Fruit fly (Drosophila melanogaster): ENCODE measurements around the gene nan.

The nan gene

dm6 chr3L:14222199-14222598, 32.8 kb upstream of the nan start:
- TF ChIP-seq CG11617 (GFP tag; optimal IDR thresholded peaks at IDR 0.05) (no peak), bab1 (GFP tag; optimal IDR thresholded peaks at IDR 0.05) (no peak), Clk (GFP tag; optimal IDR thresholded peaks at IDR 0.05) (no peak), CG7101 (tag; optimal IDR thresholded peaks at IDR 0.05) (no peak), Mnt (GFP tag; optimal IDR thresholded peaks at IDR 0.05) (no peak), kay (GFP tag; ENCODE audit: borderline replicate concordance) (peak; percentile 80), CG5204 (GFP tag; optimal IDR thresholded peaks at IDR 0.05) (no peak), Crg-1 (GFP tag; optimal IDR thresholded peaks at IDR 0.05) (no peak), pad (GFP tag; optimal IDR thresholded peaks at IDR 0.05) (no peak)

DNA sequence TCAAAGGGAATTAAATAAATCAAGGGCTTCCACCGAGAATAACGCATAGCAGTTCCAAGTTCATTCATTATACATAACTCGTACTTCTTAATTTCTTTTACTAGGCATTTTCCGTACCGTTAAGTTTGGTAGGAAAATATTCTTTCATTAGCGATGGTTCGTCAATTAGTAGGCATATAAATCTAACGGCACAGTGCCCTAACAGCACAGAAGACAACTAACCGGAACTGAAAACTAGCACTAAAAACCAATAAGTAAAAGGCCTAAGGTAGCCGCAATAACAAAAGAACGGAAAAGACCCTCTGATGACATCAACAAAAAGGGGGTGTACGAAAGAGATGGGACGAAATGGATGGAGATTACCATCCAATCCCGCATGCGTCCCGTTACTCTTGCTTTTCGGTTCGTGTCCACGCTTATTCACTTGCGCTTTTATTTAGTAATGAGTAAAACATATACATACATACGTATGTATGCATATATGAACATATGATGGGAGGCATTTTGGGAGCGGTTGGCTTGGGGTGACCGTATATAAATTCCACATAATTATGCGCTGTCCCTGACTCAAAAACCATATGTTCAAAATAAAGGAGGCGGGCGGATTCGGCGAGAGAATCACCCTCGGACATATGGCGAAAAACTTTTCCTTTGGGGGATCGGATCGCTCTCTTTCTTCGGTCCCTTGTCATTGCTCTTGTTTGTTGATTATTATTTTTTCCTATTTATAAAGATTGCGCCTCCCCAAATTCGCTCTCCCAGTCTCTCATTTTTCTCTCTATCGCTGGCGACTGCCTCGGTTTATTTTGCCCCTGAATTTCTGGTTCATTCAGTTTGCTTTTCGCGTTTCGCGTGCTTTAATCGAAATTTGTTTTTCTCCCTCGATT, 31.4 kb upstream of the nan start:
- peak; percentile 94 for TF ChIP-seq pad (GFP tag; optimal IDR thresholded peaks at IDR 0.05)
- TF ChIP-seq cnc (optimal IDR thresholded peaks at IDR 0.05) = no peak
- peak; percentile 82 for TF ChIP-seq ovo (GFP tag; optimal IDR thresholded peaks at IDR 0.05)
- peak; percentile 32 for TF ChIP-seq kay (GFP tag; ENCODE audit: borderline replicate concordance)

- TF ChIP-seq cic (GFP tag; optimal IDR thresholded peaks at IDR 0.05) (no peak), CG11617 (GFP tag; optimal IDR thresholded peaks at IDR 0.05) (no peak), CG5204 (GFP tag; optimal IDR thresholded peaks at IDR 0.05) (no peak), Clk (GFP tag; optimal IDR thresholded peaks at IDR 0.05) (no peak), CG7045 (GFP tag; optimal IDR thresholded peaks at IDR 0.05) (peak; percentile 5), CG12768 (GFP tag; optimal IDR thresholded peaks at IDR 0.05) (peak; percentile 21)
Observed at dm6 chr3L:14219422-14219853, 30.0 kb upstream of the nan start.

- TF ChIP-seq tj (GFP tag; optimal IDR thresholded peaks at IDR 0.05) = peak; percentile 34
- peak; percentile 99 for TF ChIP-seq ovo (GFP tag; optimal IDR thresholded peaks at IDR 0.05)
- peak; percentile 97 for TF ChIP-seq CG1620 (GFP tag; optimal IDR thresholded peaks at IDR 0.05)
- TF ChIP-seq CG33017 (tag; optimal IDR thresholded peaks at IDR 0.05) = peak; percentile 92
- peak; percentile 90 for TF ChIP-seq toe (GFP tag; optimal IDR thresholded peaks at IDR 0.05)
- peak; percentile 76 for TF ChIP-seq Hr96 (GFP tag; optimal IDR thresholded peaks at IDR 0.05)
- TF ChIP-seq Mnt (GFP tag; optimal IDR thresholded peaks at IDR 0.05) = peak; percentile 77
- TF ChIP-seq pad (GFP tag; optimal IDR thresholded peaks at IDR 0.05) = peak; percentile 82
- TF ChIP-seq CG12768 (GFP tag; optimal IDR thresholded peaks at IDR 0.05) = peak; percentile 94
- peak; percentile 90 for TF ChIP-seq CG11617 (GFP tag; optimal IDR thresholded peaks at IDR 0.05)
- no peak for TF ChIP-seq cnc (optimal IDR thresholded peaks at IDR 0.05)
- peak; percentile 1 for TF ChIP-seq bab1 (GFP tag; optimal IDR thresholded peaks at IDR 0.05)
- TF ChIP-seq Clk (GFP tag; optimal IDR thresholded peaks at IDR 0.05) = peak; percentile 85
- TF ChIP-seq CG5204 (GFP tag; optimal IDR thresholded peaks at IDR 0.05) = peak; percentile 76
- peak; percentile 97 for TF ChIP-seq CG7045 (GFP tag; optimal IDR thresholded peaks at IDR 0.05)
- TF ChIP-seq CG14711 (tag; optimal IDR thresholded peaks at IDR 0.05) = peak; percentile 85
- peak; percentile 96 for TF ChIP-seq CG7101 (tag; optimal IDR thresholded peaks at IDR 0.05)
- TF ChIP-seq Crg-1 (GFP tag; optimal IDR thresholded peaks at IDR 0.05) = peak; percentile 99
- TF ChIP-seq kay (GFP tag; ENCODE audit: borderline replicate concordance) = peak; percentile 97
- peak; percentile 92 for TF ChIP-seq cic (GFP tag; optimal IDR thresholded peaks at IDR 0.05)
Observed at dm6 chr3L:14217677-14218254, 28.3 kb upstream of the nan start, which contains the start of gene CG7768. Gene CG7768, plus strand, starts transcription at chr3L:14218204.

dm6 chr3L:14216140-14216539, 26.7 kb upstream of the nan start:
- TF ChIP-seq bab1 (GFP tag; optimal IDR thresholded peaks at IDR 0.05) = no peak
- no peak for TF ChIP-seq tj (GFP tag; optimal IDR thresholded peaks at IDR 0.05)
- TF ChIP-seq Hr96 (GFP tag; optimal IDR thresholded peaks at IDR 0.05) = no peak
- TF ChIP-seq CG11617 (GFP tag; optimal IDR thresholded peaks at IDR 0.05) = no peak
- TF ChIP-seq cnc (optimal IDR thresholded peaks at IDR 0.05) = no peak
- TF ChIP-seq Crg-1 (GFP tag; optimal IDR thresholded peaks at IDR 0.05) = no peak
- no peak for TF ChIP-seq CG7101 (tag; optimal IDR thresholded peaks at IDR 0.05)

DNA sequence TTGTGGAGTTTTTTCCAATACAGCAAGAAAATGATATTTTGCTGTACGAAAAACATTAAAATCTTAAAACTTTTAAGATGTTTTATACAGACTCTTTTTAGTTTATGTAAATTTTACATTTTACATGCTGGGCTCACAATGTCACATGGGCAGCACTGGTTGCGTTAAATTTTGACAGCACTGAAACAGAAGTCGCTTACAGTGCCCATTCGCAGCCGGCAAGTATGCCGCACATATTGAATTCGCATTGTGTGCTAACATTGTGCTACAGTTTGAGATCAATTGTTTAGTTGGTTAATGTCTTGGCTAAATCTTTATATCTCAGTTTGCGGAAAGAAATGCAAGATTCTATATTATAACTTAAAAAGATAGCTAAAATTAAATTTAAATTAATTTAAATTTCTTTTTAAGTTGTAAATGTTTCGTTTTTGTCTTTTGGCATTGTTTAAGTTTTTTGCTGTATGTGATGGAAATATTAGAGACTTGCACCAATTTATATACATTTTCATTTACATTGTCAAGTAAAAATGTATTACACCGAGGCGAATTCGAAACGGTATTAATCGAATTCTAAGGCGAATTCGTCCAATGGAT, 22.9 kb upstream of the nan start:
- TF ChIP-seq Clk (GFP tag; optimal IDR thresholded peaks at IDR 0.05) (no peak), CG7101 (tag; optimal IDR thresholded peaks at IDR 0.05) (no peak), CG14711 (tag; optimal IDR thresholded peaks at IDR 0.05) (no peak), pad (GFP tag; optimal IDR thresholded peaks at IDR 0.05) (no peak), Hr96 (GFP tag; optimal IDR thresholded peaks at IDR 0.05) (no peak), cic (GFP tag; optimal IDR thresholded peaks at IDR 0.05) (no peak), toe (GFP tag; optimal IDR thresholded peaks at IDR 0.05) (no peak), tj (GFP tag; optimal IDR thresholded peaks at IDR 0.05) (no peak), CG33017 (tag; optimal IDR thresholded peaks at IDR 0.05) (no peak), kay (GFP tag; ENCODE audit: borderline replicate concordance) (no peak), CG12768 (GFP tag; optimal IDR thresholded peaks at IDR 0.05) (no peak), CG1620 (GFP tag; optimal IDR thresholded peaks at IDR 0.05) (no peak)
